Fruit fly (Drosophila melanogaster) whole organism, embryonic: ENCODE measurements around the gene Sytbeta.

Source experiments
- CG18599 ChIP-seq: fragments of 200-800 bp; sonication (Bioruptor generic); optimal IDR thresholded peaks from 3 replicates; lab custom pipeline; 2017; ENCODE audit warnings: missing biosample characterization, missing genetic modification characterization, mild to moderate bottlenecking, moderate library complexity, missing genetic modification reagents
- YL-1 ChIP-seq: fragments of 200-800 bp; sonication (Bioruptor generic); optimal IDR thresholded peaks from 3 replicates; lab custom pipeline; 2017; ENCODE audit warnings: missing biosample characterization, mild to moderate bottlenecking, missing genetic modification characterization
- her ChIP-seq: fragments of 200-800 bp; sonication (Bioruptor generic); optimal IDR thresholded peaks from 2 replicates; lab custom pipeline; 2016; ENCODE audit warnings: missing biosample characterization, missing genetic modification characterization
- p53 ChIP-seq: fragments of 200-800 bp; sonication (Bioruptor generic); optimal IDR thresholded peaks from 2 replicates; lab custom pipeline; 2016; ENCODE audit warnings: missing biosample characterization, missing genetic modification characterization

dm6 chr3L:15103988-15104848 is 39.4 kb upstream of the Sytbeta start:
- TF ChIP-seq CG18599 (GFP tag; lab: Kevin White, UChicago) (no peak), YL-1 (GFP tag; lab: Kevin White, UChicago) (no peak), p53 (GFP tag; lab: Kevin White, UChicago) (no peak), her (GFP tag; lab: Kevin White, UChicago) (no peak)
